Worm (Caenorhabditis elegans) whole organism, young adult: Measurements from ENCODE around the gene F47E1.4.
A peak's percentile ranks its signal among the peaks of the same experiment; 100 is the strongest.

ENCODE experiments used
- B0035.1 ChIP-seq: sonication (generic microtip); optimal IDR thresholded peaks from 2 replicates; lab custom pipeline; 2016; ENCODE audit warnings: missing genetic modification characterization, mild to moderate bottlenecking, missing compliant biosample characterization, missing genotype, missing genetic modification reagents
- B0261.1 ChIP-seq: sonication (generic microtip); optimal IDR thresholded peaks from 2 replicates; lab custom pipeline; 2016; ENCODE audit warnings: mild to moderate bottlenecking, missing genetic modification characterization, moderate library complexity, missing compliant biosample characterization
- C06A6.2 ChIP-seq: fragments of 200-800 bp; sonication (Bioruptor generic); conservative IDR thresholded peaks from 2 replicates; pipeline ENCODE4 v1.3.6; 2022; ENCODE audit warnings: missing genetic modification characterization, missing compliant biosample characterization
- D2030.7 ChIP-seq: fragments of 200-800 bp; sonication (Bioruptor generic); IDR thresholded peaks from 2 replicates; pipeline ENCODE4 v1.3.6; 2022; ENCODE audit warnings: missing genetic modification reagents, missing genetic modification characterization, missing compliant biosample characterization
- F10E7.11 ChIP-seq: sonication (generic microtip); optimal IDR thresholded peaks from 2 replicates; lab custom pipeline; 2017; ENCODE audit warnings: mild to moderate bottlenecking, missing genetic modification characterization, moderate library complexity, missing compliant biosample characterization
- F22D6.2 ChIP-seq: sonication (generic microtip); optimal IDR thresholded peaks from 2 replicates; lab custom pipeline; 2016; ENCODE audit warnings: mild to moderate bottlenecking, missing genetic modification characterization, missing compliant biosample characterization
- F37B4.10 ChIP-seq: fragments of 200-800 bp; sonication (Bioruptor generic); IDR thresholded peaks from 2 replicates; pipeline ENCODE4 v1.3.6; 2022; ENCODE audit warnings: missing genetic modification characterization, missing compliant biosample characterization
- F52B5.7 ChIP-seq: sonication (generic microtip); optimal IDR thresholded peaks from 2 replicates; lab custom pipeline; 2016; ENCODE audit warnings: mild to moderate bottlenecking, missing genetic modification characterization, missing compliant biosample characterization
- F57C9.4 ChIP-seq: sonication (generic microtip); optimal IDR thresholded peaks from 2 replicates; lab custom pipeline; 2017; ENCODE audit warnings: mild to moderate bottlenecking, missing genetic modification characterization, missing compliant biosample characterization
- Y67H2A.10 ChIP-seq: fragments of 200-800 bp; sonication (Bioruptor generic); conservative IDR thresholded peaks from 2 replicates; pipeline ENCODE4 v1.3.6; 2022; ENCODE audit warnings: missing genetic modification reagents, missing genetic modification characterization, missing compliant biosample characterization
- Y79H2A.3 ChIP-seq: fragments of 200-800 bp; sonication (Bioruptor generic); conservative IDR thresholded peaks from 2 replicates; pipeline ENCODE4 v1.3.6; 2022; ENCODE audit warnings: missing genetic modification reagents, missing genetic modification characterization, missing compliant biosample characterization
- Y95B8A.8 ChIP-seq: fragments of 200-800 bp; sonication (Bioruptor generic); IDR thresholded peaks from 2 replicates; pipeline ENCODE4 v1.3.6; 2022; ENCODE audit warnings: missing genetic modification reagents, missing genetic modification characterization, missing compliant biosample characterization
- ZK185.1 ChIP-seq: sonication (generic microtip); optimal IDR thresholded peaks from 2 replicates; lab custom pipeline; 2016; ENCODE audit warnings: mild to moderate bottlenecking, missing genetic modification characterization, missing compliant biosample characterization; ENCODE audit not compliant: poor library complexity, severe bottlenecking
- ama-1 ChIP-seq, 3 experiments: fragments of 150-350 bp in 1 of 3; sonication (generic microtip) in 2 of 3; optimal IDR thresholded peaks; 2 replicates each; lab custom pipeline; 2014 to 2018; ENCODE audit warnings: missing biosample characterization in 2 of 3, missing genetic modification characterization in 2 of 3, missing genetic modification reagents in 2 of 3
- bed-1 ChIP-seq: fragments of 200-800 bp; sonication (Bioruptor generic); IDR thresholded peaks from 2 replicates; pipeline ENCODE4 v1.3.6; 2022; ENCODE audit warnings: missing genetic modification reagents, missing genetic modification characterization, missing compliant biosample characterization
- cebp-1 ChIP-seq, 2 experiments: fragments of 200-800 bp in 1 of 2; sonication (Bioruptor generic) in 1 of 2; sonication (generic microtip) in 1 of 2; IDR thresholded peaks in 1 of 2; optimal IDR thresholded peaks in 1 of 2; 2 replicates each; pipeline versions ENCODE4 v1.3.6 to Lab custom; 2017 to 2022; ENCODE audit warnings: missing compliant biosample characterization in 2 of 2, missing genetic modification characterization in 2 of 2, mild to moderate bottlenecking in 1 of 2, missing genetic modification reagents in 1 of 2, moderate library complexity in 1 of 2
- ceh-40 ChIP-seq: fragments of 200-800 bp; sonication (Bioruptor generic); IDR thresholded peaks from 2 replicates; pipeline ENCODE4 v1.3.6; 2022; ENCODE audit warnings: missing genetic modification characterization, missing compliant biosample characterization
- ceh-79 ChIP-seq: sonication (generic microtip); optimal IDR thresholded peaks from 2 replicates; lab custom pipeline; 2017; ENCODE audit warnings: mild to moderate bottlenecking, missing genetic modification characterization, missing compliant biosample characterization
- ceh-91 ChIP-seq: fragments of 200-800 bp; sonication (Bioruptor generic); IDR thresholded peaks from 2 replicates; pipeline ENCODE4 v1.3.6; 2022; ENCODE audit warnings: missing genetic modification reagents, missing genetic modification characterization, missing compliant biosample characterization
- dox-1 ChIP-seq: fragments of 200-800 bp; sonication (Bioruptor generic); IDR thresholded peaks from 2 replicates; pipeline ENCODE4 v1.3.6; 2022; ENCODE audit warnings: missing genetic modification reagents, missing genetic modification characterization, missing compliant biosample characterization
- dpl-1 ChIP-seq: fragments of 150-350 bp; optimal IDR thresholded peaks from 2 replicates; lab custom pipeline; 2014; ENCODE audit warnings: missing biosample characterization, missing genetic modification reagents, missing genetic modification characterization
- efl-1 ChIP-seq: fragments of 150-350 bp; optimal IDR thresholded peaks from 2 replicates; lab custom pipeline; 2014; ENCODE audit warnings: missing biosample characterization, missing genetic modification reagents, missing genetic modification characterization
- ekl-4 ChIP-seq: fragments of 200-800 bp; sonication (Bioruptor generic); IDR thresholded peaks from 2 replicates; pipeline ENCODE4 v1.3.6; 2022; ENCODE audit warnings: missing genetic modification reagents, missing genetic modification characterization, missing compliant biosample characterization
- him-1 ChIP-seq: sonication (generic microtip); optimal IDR thresholded peaks from 2 replicates; lab custom pipeline; 2016; ENCODE audit warnings: missing genotype, missing genetic modification reagents, missing genetic modification characterization, missing compliant biosample characterization
- hlh-26 ChIP-seq: fragments of 200-800 bp; sonication (Bioruptor generic); conservative IDR thresholded peaks from 2 replicates; pipeline ENCODE4 v1.3.6; 2022; ENCODE audit warnings: missing genetic modification reagents, missing genetic modification characterization, missing compliant biosample characterization
- hmg-20 ChIP-seq: fragments of 200-800 bp; sonication (Bioruptor generic); IDR thresholded peaks from 2 replicates; pipeline ENCODE4 v1.3.6; 2022; ENCODE audit warnings: missing genetic modification reagents, missing genetic modification characterization, missing compliant biosample characterization
- lag-1 ChIP-seq: fragments of 200-800 bp; sonication (Bioruptor generic); IDR thresholded peaks from 2 replicates; pipeline ENCODE4 v1.3.6; 2022; ENCODE audit warnings: missing genetic modification reagents, missing genetic modification characterization, missing compliant biosample characterization
- let-607 ChIP-seq, 2 experiments: fragments of 200-800 bp in 1 of 2; sonication (Bioruptor generic) in 1 of 2; sonication (generic microtip) in 1 of 2; optimal IDR thresholded peaks; 2 replicates each; lab custom pipeline; 2016 to 2018; ENCODE audit warnings: mild to moderate bottlenecking in 2 of 2, missing compliant biosample characterization in 2 of 2, missing genetic modification characterization in 2 of 2, moderate library complexity in 2 of 2, missing genotype in 1 of 2
- lin-54 ChIP-seq: fragments of 200-800 bp; sonication (Bioruptor generic); optimal IDR thresholded peaks from 2 replicates; lab custom pipeline; 2018; ENCODE audit warnings: mild to moderate bottlenecking, missing genetic modification characterization, missing compliant biosample characterization
- lsl-1 ChIP-seq: fragments of 200-800 bp; sonication (Bioruptor generic); optimal IDR thresholded peaks from 2 replicates; lab custom pipeline; 2018; ENCODE audit warnings: mild to moderate bottlenecking, missing genetic modification characterization, moderate library complexity, missing compliant biosample characterization
- madf-10 ChIP-seq: sonication (generic microtip); optimal IDR thresholded peaks from 2 replicates; lab custom pipeline; 2016; ENCODE audit warnings: mild to moderate bottlenecking, missing genetic modification characterization, missing compliant biosample characterization
- madf-3 ChIP-seq: fragments of 200-800 bp; sonication (Bioruptor generic); IDR thresholded peaks from 2 replicates; pipeline ENCODE4 v1.3.6; 2022; ENCODE audit warnings: missing genetic modification reagents, missing genetic modification characterization, missing compliant biosample characterization
- madf-6 ChIP-seq: fragments of 200-800 bp; sonication (Bioruptor generic); IDR thresholded peaks from 2 replicates; pipeline ENCODE4 v1.3.6; 2022; ENCODE audit warnings: missing genetic modification reagents, missing genetic modification characterization, missing compliant biosample characterization
- madf-8 ChIP-seq: fragments of 200-800 bp; sonication (Bioruptor generic); conservative IDR thresholded peaks from 2 replicates; pipeline ENCODE4 v1.3.6; 2022; ENCODE audit warnings: missing genetic modification reagents, missing genetic modification characterization, missing compliant biosample characterization
- mxl-1 ChIP-seq: sonication (generic microtip); optimal IDR thresholded peaks from 2 replicates; lab custom pipeline; 2016; ENCODE audit warnings: missing genetic modification characterization, missing compliant biosample characterization
- nfya-1 ChIP-seq: sonication (generic microtip); optimal IDR thresholded peaks from 2 replicates; lab custom pipeline; 2017; ENCODE audit warnings: antibody characterized with exemption, missing compliant biosample characterization, missing genetic modification characterization, borderline replicate concordance; ENCODE audit not compliant: insufficient read depth
- nhr-179 ChIP-seq: sonication (generic microtip); optimal IDR thresholded peaks from 2 replicates; lab custom pipeline; 2016; ENCODE audit warnings: mild to moderate bottlenecking, missing genetic modification characterization, missing compliant biosample characterization
- nhr-90 ChIP-seq: sonication (generic microtip); optimal IDR thresholded peaks from 2 replicates; lab custom pipeline; 2016; ENCODE audit warnings: missing genotype, mild to moderate bottlenecking, missing genetic modification characterization, missing compliant biosample characterization
- pha-4 ChIP-seq: fragments of 150-350 bp; sonication (generic microtip); optimal IDR thresholded peaks from 2 replicates; lab custom pipeline; 2014; ENCODE audit warnings: missing biosample characterization, missing genetic modification reagents, missing genetic modification characterization
- snpc-3.4 ChIP-seq: sonication (generic microtip); optimal IDR thresholded peaks from 2 replicates; lab custom pipeline; 2017; ENCODE audit warnings: missing genetic modification characterization, mild to moderate bottlenecking, missing compliant biosample characterization, antibody characterized with exemption, moderate library complexity, missing genotype, missing genetic modification reagents
- zfh-2 ChIP-seq: fragments of 200-800 bp; sonication (Bioruptor generic); conservative IDR thresholded peaks from 2 replicates; pipeline ENCODE4 v1.3.6; 2022; ENCODE audit warnings: missing genetic modification reagents, missing genetic modification characterization, missing compliant biosample characterization
- ztf-22 ChIP-seq: fragments of 200-800 bp; sonication (Bioruptor generic); optimal IDR thresholded peaks from 2 replicates; lab custom pipeline; 2018; ENCODE audit warnings: mild to moderate bottlenecking, missing genetic modification characterization, moderate library complexity, missing compliant biosample characterization
- ztf-28 ChIP-seq: fragments of 200-800 bp; sonication (Bioruptor generic); IDR thresholded peaks from 2 replicates; pipeline ENCODE4 v1.3.6; 2022; ENCODE audit warnings: missing genetic modification reagents, missing genetic modification characterization, missing compliant biosample characterization
- ztf-3 ChIP-seq: fragments of 200-800 bp; sonication (Bioruptor generic); optimal IDR thresholded peaks from 2 replicates; lab custom pipeline; 2018; ENCODE audit warnings: mild to moderate bottlenecking, missing genetic modification characterization, missing compliant biosample characterization

Gene F47E1.4

ce11 chrX:9022779-9023178 is 39.8 kb upstream of the F47E1.4 start, which contains the start of gene T25B6.6:
Gene T25B6.6, minus strand, starts transcription at chrX:9022879.
- TF ChIP-seq mxl-1 (no peak), madf-8 (GFP tag; lab: Robert Waterston, UW) (no peak), dox-1 (GFP tag; lab: Robert Waterston, UW) (no peak), D2030.7 (GFP tag; lab: Robert Waterston, UW) (no peak), ekl-4 (GFP tag; lab: Robert Waterston, UW) (no peak), ceh-91 (GFP tag; lab: Robert Waterston, UW) (no peak), ztf-3 (GFP tag; lab: Kevin White, UChicago) (no peak), nfya-1 (tag; lab: Kevin White, UChicago) (no peak), madf-10 (tag; lab: Kevin White, UChicago) (no peak), him-1 (no peak)

ce11 chrX:9023816-9024215 is 38.8 kb upstream of the F47E1.4 start:
- no peak for TF ChIP-seq nhr-179 (tag; lab: Kevin White, UChicago)
- no peak for TF ChIP-seq F52B5.7
- TF ChIP-seq lsl-1 (GFP tag; lab: Kevin White, UChicago), result no peak
- TF ChIP-seq F10E7.11 (tag; lab: Kevin White, UChicago), result no peak
- no peak for TF ChIP-seq C06A6.2 (GFP tag; lab: Robert Waterston, UW)
- TF ChIP-seq cebp-1 (GFP tag; IDR thresholded peaks at IDR 0.05; lab: Robert Waterston, UW), result no peak
- no peak for TF ChIP-seq cebp-1 (tag; optimal IDR thresholded peaks at IDR 0.05; lab: Kevin White, UChicago)
- no peak for TF ChIP-seq bed-1 (GFP tag; lab: Robert Waterston, UW)

- TF ChIP-seq B0261.1, result peak; percentile 90
- TF ChIP-seq ceh-79 (tag; lab: Kevin White, UChicago), result peak; percentile 81
- TF ChIP-seq F22D6.2, result peak; percentile 31
- TF ChIP-seq madf-3 (GFP tag; lab: Robert Waterston, UW), result 0 out of 2 replicates have a peak, but pooled peaks have one; percentile 48
- no peak for TF ChIP-seq dpl-1 (GFP tag; lab: Kevin White, UChicago)
- no peak for TF ChIP-seq hlh-26
- TF ChIP-seq Y79H2A.3, result 0 out of 2 replicates have a peak, but pooled peaks have one; percentile 8
- TF ChIP-seq let-607 (tag; optimal IDR thresholded peaks at IDR 0.05; lab: Kevin White, UChicago), result peak; percentile 47 to 50
- no peak for TF ChIP-seq nfya-1 (tag; lab: Kevin White, UChicago)
- TF ChIP-seq Y95B8A.8, result 0 out of 2 replicates have a peak, but pooled peaks have one; percentile 20
- peak; percentile 88 for TF ChIP-seq nhr-90 (tag; lab: Kevin White, UChicago)
- no peak for TF ChIP-seq cebp-1 (GFP tag; IDR thresholded peaks at IDR 0.05; lab: Robert Waterston, UW)
- TF ChIP-seq cebp-1 (tag; optimal IDR thresholded peaks at IDR 0.05; lab: Kevin White, UChicago), result no peak
- no peak for TF ChIP-seq Y67H2A.10 (GFP tag; lab: Robert Waterston, UW)
- TF ChIP-seq hmg-20 (GFP tag; lab: Robert Waterston, UW), result peak; percentile 83
- 0 out of 2 replicates have a peak, but pooled peaks have one; percentile 71 for TF ChIP-seq ceh-40 (GFP tag; lab: Robert Waterston, UW)
- TF ChIP-seq madf-6 (GFP tag; lab: Robert Waterston, UW), result no peak
- TF ChIP-seq efl-1 (GFP tag; lab: Kevin White, UChicago), result peak; percentile 11
- peak; percentile 35 for TF ChIP-seq lin-54 (GFP tag; lab: Kevin White, UChicago)
- no peak for TF ChIP-seq ama-1 (optimal IDR thresholded peaks at IDR 0.05; lab: Kevin White, UChicago)
- TF ChIP-seq ama-1 (GFP tag; optimal IDR thresholded peaks at IDR 0.05; lab: Kevin White, UChicago), result peak; percentile 83 to 92
- TF ChIP-seq zfh-2, result no peak
- TF ChIP-seq lag-1, result no peak
- no peak for TF ChIP-seq ztf-28
- no peak for TF ChIP-seq F37B4.10 (GFP tag; lab: Robert Waterston, UW)
- TF ChIP-seq B0035.1 (tag; lab: Kevin White, UChicago), result peak; percentile 77
- peak; percentile 71 for TF ChIP-seq ZK185.1 (tag; lab: Kevin White, UChicago)
- TF ChIP-seq F57C9.4 (tag; lab: Kevin White, UChicago), result no peak
- TF ChIP-seq snpc-3.4 (tag; lab: Kevin White, UChicago), result peak; percentile 32
- TF ChIP-seq pha-4 (tag; lab: Kevin White, UChicago), result no peak
- TF ChIP-seq ztf-22 (GFP tag; lab: Kevin White, UChicago), result no peak
Observed at ce11 chrX:9024270-9024669, 38.4 kb upstream of the F47E1.4 start.
